Worm (Caenorhabditis elegans) whole organism, L4 larva: ENCODE results near the gene ZK418.5.
A peak's percentile ranks its signal among the peaks of the same experiment; 100 is the strongest.

Source experiments
- F10B5.3 ChIP-seq: sonication (generic microtip); optimal IDR thresholded peaks from 2 replicates; lab custom pipeline; 2016; ENCODE audit warnings: mild to moderate bottlenecking, missing genetic modification characterization, missing compliant biosample characterization
- R02D3.7 ChIP-seq: fragments of 150-350 bp; sonication (generic microtip); optimal IDR thresholded peaks from 3 replicates; lab custom pipeline; 2014; ENCODE audit warnings: missing biosample characterization, missing genetic modification characterization
- Y5F2A.4 ChIP-seq: fragments of 200-800 bp; sonication (Bioruptor generic); optimal IDR thresholded peaks from 2 replicates; lab custom pipeline; 2018; ENCODE audit warnings: mild to moderate bottlenecking, missing genetic modification characterization, missing compliant biosample characterization
- Y75B8A.6 ChIP-seq: fragments of 200-800 bp; sonication (Bioruptor generic); IDR thresholded peaks from 2 replicates; pipeline ENCODE4 v1.3.6; 2022; ENCODE audit warnings: missing genetic modification reagents, missing genetic modification characterization, missing compliant biosample characterization
- aha-1 ChIP-seq: fragments of 150-350 bp; peaks from one replicate; lab custom pipeline; 2014; ENCODE audit warnings: missing biosample characterization, missing genetic modification characterization
- attf-4 ChIP-seq: sonication (generic microtip); optimal IDR thresholded peaks from 3 replicates; lab custom pipeline; 2017; ENCODE audit warnings: missing biosample characterization, missing genetic modification characterization
- ceh-20 ChIP-seq: fragments of 200-800 bp; sonication (Bioruptor generic); IDR thresholded peaks from 2 replicates; pipeline ENCODE4 v1.3.6; 2022; ENCODE audit warnings: missing genetic modification reagents, missing genetic modification characterization, missing compliant biosample characterization
- ceh-32 ChIP-seq: sonication (generic microtip); optimal IDR thresholded peaks from 2 replicates; lab custom pipeline; 2016; ENCODE audit warnings: mild to moderate bottlenecking, missing genetic modification characterization, missing compliant biosample characterization; ENCODE audit not compliant: poor library complexity
- ces-1 ChIP-seq: fragments of 150-350 bp; sonication (generic microtip); optimal IDR thresholded peaks from 4 replicates; lab custom pipeline; 2014; ENCODE audit warnings: missing biosample characterization, missing genetic modification reagents, missing genetic modification characterization
- cey-2 ChIP-seq: sonication (generic microtip); optimal IDR thresholded peaks from 3 replicates; lab custom pipeline; 2017; ENCODE audit warnings: missing genetic modification characterization, mild to moderate bottlenecking, missing compliant biosample characterization, antibody characterized with exemption, borderline replicate concordance; ENCODE audit not compliant: insufficient read depth
- dve-1 ChIP-seq: sonication (generic microtip); optimal IDR thresholded peaks from 2 replicates; lab custom pipeline; 2017; ENCODE audit warnings: antibody characterized with exemption, mild to moderate bottlenecking, missing genetic modification characterization, missing compliant biosample characterization; ENCODE audit not compliant: insufficient read depth
- gei-8 ChIP-seq: fragments of 200-800 bp; sonication (Bioruptor generic); optimal IDR thresholded peaks from 2 replicates; lab custom pipeline; 2018; ENCODE audit warnings: mild to moderate bottlenecking, missing genetic modification characterization, missing compliant biosample characterization
- lin-13 ChIP-seq: fragments of 150-350 bp; optimal IDR thresholded peaks from 2 replicates; lab custom pipeline; 2014; ENCODE audit warnings: missing biosample characterization, missing genetic modification reagents, missing genetic modification characterization
- lin-15B ChIP-seq: fragments of 150-350 bp; sonication (generic microtip); optimal IDR thresholded peaks from 3 replicates; lab custom pipeline; 2014; ENCODE audit warnings: missing biosample characterization, missing genetic modification characterization
- lin-38 ChIP-seq: fragments of 200-800 bp; sonication (Bioruptor generic); IDR thresholded peaks from 2 replicates; pipeline ENCODE4 v1.3.6; 2022; ENCODE audit warnings: missing genetic modification reagents, missing genetic modification characterization, missing compliant biosample characterization
- lsy-2 ChIP-seq, 2 experiments: fragments of 150-350 bp in 1 of 2; sonication (generic microtip) in 1 of 2; optimal IDR thresholded peaks; 2 replicates each; lab custom pipeline; 2014 to 2017; ENCODE audit warnings: missing biosample characterization in 2 of 2, missing genetic modification characterization in 2 of 2
- madf-5 ChIP-seq, 2 experiments: fragments of 200-800 bp; sonication (Bioruptor generic); IDR thresholded peaks; 2 replicates each; pipeline ENCODE4 v1.3.6; 2022; ENCODE audit warnings: missing compliant biosample characterization in 2 of 2, missing genetic modification characterization in 2 of 2
- madf-9 ChIP-seq: fragments of 200-800 bp; sonication (Bioruptor generic); conservative IDR thresholded peaks from 2 replicates; pipeline ENCODE4 v1.3.6; 2022; ENCODE audit warnings: missing genetic modification reagents, missing genetic modification characterization, missing compliant biosample characterization
- mep-1 ChIP-seq: fragments of 150-350 bp; sonication (generic microtip); optimal IDR thresholded peaks from 3 replicates; lab custom pipeline; 2014; ENCODE audit warnings: missing biosample characterization, missing genetic modification characterization
- nhr-25 ChIP-seq: sonication (generic microtip); optimal IDR thresholded peaks from 2 replicates; lab custom pipeline; 2017; ENCODE audit warnings: missing genetic modification characterization, mild to moderate bottlenecking, missing compliant biosample characterization, antibody characterized with exemption, moderate library complexity, borderline replicate concordance; ENCODE audit not compliant: insufficient read depth
- nhr-42 ChIP-seq: fragments of 200-800 bp; sonication (Bioruptor generic); IDR thresholded peaks from 2 replicates; pipeline ENCODE4 v1.3.6; 2022; ENCODE audit warnings: missing genetic modification characterization, missing compliant biosample characterization
- nhr-77 ChIP-seq: fragments of 150-350 bp; optimal IDR thresholded peaks from 2 replicates; lab custom pipeline; 2014; ENCODE audit warnings: missing biosample characterization, missing genetic modification characterization
- php-3 ChIP-seq: fragments of 200-800 bp; sonication (Bioruptor generic); IDR thresholded peaks from 2 replicates; pipeline ENCODE4 v1.3.6; 2022; ENCODE audit warnings: missing genetic modification reagents, missing genetic modification characterization, missing compliant biosample characterization
- pqm-1 ChIP-seq: sonication (generic microtip); optimal IDR thresholded peaks from 2 replicates; lab custom pipeline; 2017; ENCODE audit warnings: missing biosample characterization, missing genetic modification characterization
- rbr-2 ChIP-seq: sonication (generic microtip); optimal IDR thresholded peaks from 2 replicates; lab custom pipeline; 2016; ENCODE audit warnings: missing genotype, missing genetic modification characterization, missing compliant biosample characterization
- saeg-2 ChIP-seq: fragments of 200-800 bp; sonication (Bioruptor generic); IDR thresholded peaks from 2 replicates; pipeline ENCODE4 v1.3.6; 2022; ENCODE audit warnings: missing genetic modification reagents, missing genetic modification characterization, missing compliant biosample characterization
- unc-130 ChIP-seq: sonication (generic microtip); optimal IDR thresholded peaks from 2 replicates; lab custom pipeline; 2016; ENCODE audit warnings: missing genetic modification reagents, missing genetic modification characterization, missing compliant biosample characterization
- unc-62 ChIP-seq, 3 experiments: fragments of 150-350 bp in 1 of 3; sonication (generic microtip); optimal IDR thresholded peaks in 2 of 3; peaks in 1 of 3; 1 replicate in 1 of 3; 2 replicates in 2 of 3; lab custom pipeline; 2014 to 2017; ENCODE audit warnings: missing biosample characterization in 3 of 3, missing genetic modification characterization in 3 of 3, missing genetic modification reagents in 3 of 3, missing genotype in 1 of 3
- zfp-2 ChIP-seq: sonication (generic microtip); optimal IDR thresholded peaks from 2 replicates; lab custom pipeline; 2016; ENCODE audit warnings: mild to moderate bottlenecking, missing genetic modification characterization, missing compliant biosample characterization

ZK418.5 gene

ce11 chrIII:7063061-7063460, 10.6 kb downstream of the ZK418.5 start:
- TF ChIP-seq unc-130 (no peak), aha-1 (tag; lab: Kevin White, UChicago) (peak; percentile 93)

DNA sequence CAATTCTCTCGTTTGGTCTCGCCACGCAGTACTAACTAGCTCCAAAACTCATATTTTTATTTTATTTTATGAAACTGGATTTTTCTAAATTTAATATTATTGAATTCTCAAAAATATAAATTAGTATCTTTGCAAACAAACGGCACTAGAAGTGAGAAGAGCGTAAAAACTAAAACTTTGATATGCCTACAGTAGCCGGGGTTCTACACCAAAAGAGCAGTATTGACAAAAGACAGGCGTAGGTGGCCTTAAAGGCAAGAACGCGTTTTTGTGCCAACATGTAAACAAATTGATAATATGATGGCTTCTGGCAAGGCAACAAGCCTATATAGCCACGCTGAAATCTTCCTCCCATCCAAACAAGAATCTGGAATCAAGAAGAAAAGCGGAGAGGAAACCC, 11.1 kb downstream of the ZK418.5 start, which contains the start of gene R01H2.1:
TSS of gene R01H2.1 (plus strand) at position 301 of the 400 bp plus-strand sequence.
- TF ChIP-seq gei-8 (GFP tag; lab: Kevin White, UChicago) (no peak), pqm-1 (no peak), unc-130 (no peak), Y75B8A.6 (no peak), rbr-2 (tag; lab: Kevin White, UChicago) (no peak)

ce11 chrIII:7060531-7061095, 13.0 kb downstream of the ZK418.5 start, which contains the start of gene egg-2:
Gene egg-2 (minus strand): TSS chrIII:7060583.
- TF ChIP-seq php-3 (GFP tag; lab: Robert Waterston, UW) = no peak
- no peak for TF ChIP-seq rbr-2 (tag; lab: Kevin White, UChicago)
- TF ChIP-seq madf-9 (GFP tag; lab: Robert Waterston, UW) = no peak
- TF ChIP-seq madf-5 (GFP tag; IDR thresholded peaks at IDR 0.05; lab: Robert Waterston, UW) = no peak
- no peak for TF ChIP-seq mep-1 (tag; lab: Kevin White, UChicago)
- no peak for TF ChIP-seq lin-13 (GFP tag; lab: Kevin White, UChicago)
- TF ChIP-seq lin-38 (GFP tag; lab: Robert Waterston, UW) = no peak
- no peak for TF ChIP-seq zfp-2
- TF ChIP-seq ceh-20 (GFP tag; lab: Robert Waterston, UW) = no peak
- no peak for TF ChIP-seq ces-1
- TF ChIP-seq R02D3.7 (tag; lab: Kevin White, UChicago) = no peak
- TF ChIP-seq F10B5.3 = no peak
- no peak for TF ChIP-seq dve-1
- no peak for TF ChIP-seq attf-4 (tag; lab: Kevin White, UChicago)
- no peak for TF ChIP-seq nhr-42 (GFP tag; lab: Robert Waterston, UW)
- TF ChIP-seq saeg-2 (GFP tag; lab: Robert Waterston, UW) = no peak

DNA sequence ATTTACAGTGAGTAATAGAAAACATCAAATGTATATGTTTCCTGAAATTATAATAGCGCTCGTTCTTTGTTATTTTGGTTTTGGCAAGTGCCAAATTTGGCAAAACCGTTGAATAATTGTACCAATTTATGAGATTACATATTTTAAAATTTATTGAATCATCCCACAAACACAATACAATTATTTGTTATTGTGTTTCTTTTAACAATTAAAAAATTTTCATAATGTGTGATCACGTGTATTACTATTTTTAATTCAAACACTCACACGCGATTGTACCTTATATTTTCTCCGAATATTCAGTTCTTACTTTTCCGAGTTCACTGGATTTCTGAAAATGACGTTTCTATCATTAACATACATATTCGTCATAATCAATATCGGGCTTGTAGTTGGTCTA, 17.4 kb downstream of the ZK418.5 start, which contains the start of gene R01H2.2:
TSS of gene R01H2.2 (plus strand) at position 301 of the 400 bp plus-strand sequence.
- TF ChIP-seq Y5F2A.4 (GFP tag; lab: Kevin White, UChicago) (no peak), unc-62 (GFP tag; optimal IDR thresholded peaks at IDR 0.05 in 1 of 2; lab: Kevin White, UChicago) (no peak), unc-62 (tag; optimal IDR thresholded peaks at IDR 0.05; lab: Kevin White, UChicago) (no peak), ceh-32 (tag; lab: Kevin White, UChicago) (no peak), lin-15B (tag; lab: Kevin White, UChicago) (no peak), nhr-25 (no peak), lsy-2 (tag; optimal IDR thresholded peaks at IDR 0.05; lab: Kevin White, UChicago) (no peak), cey-2 (tag; lab: Kevin White, UChicago) (no peak)

- TF ChIP-seq nhr-77 (tag; lab: Kevin White, UChicago) = no peak
These were observed 28.0 kb downstream of the ZK418.5 start, which contains the start of gene R01H2.7 for ce11 chrIII:7045643-7046042. Gene R01H2.7 (minus strand): TSS chrIII:7045743.
